Worm (Caenorhabditis elegans) whole organism, L3 larva: ENCODE data around the gene R05A10.1.

Experiments
- fos-1 ChIP-seq: fragments of 150-350 bp; optimal IDR thresholded peaks from 2 replicates; lab custom pipeline; 2014; ENCODE audit warnings: missing biosample characterization, missing genetic modification characterization
- jun-1 ChIP-seq: fragments of 150-350 bp; optimal IDR thresholded peaks from 2 replicates; lab custom pipeline; 2014; ENCODE audit warnings: missing biosample characterization, missing genetic modification reagents, missing genetic modification characterization
- lin-15B ChIP-seq: fragments of 150-350 bp; optimal IDR thresholded peaks from 2 replicates; lab custom pipeline; 2014; ENCODE audit warnings: missing biosample characterization, missing genetic modification characterization
- lin-39 ChIP-seq: fragments of 150-350 bp; optimal IDR thresholded peaks from 2 replicates; lab custom pipeline; 2018; ENCODE audit warnings: missing biosample characterization, missing genetic modification reagents, missing genetic modification characterization
- lsy-12 ChIP-seq: sonication (generic microtip); optimal IDR thresholded peaks from 2 replicates; lab custom pipeline; 2016; ENCODE audit warnings: mild to moderate bottlenecking, missing genetic modification characterization, missing compliant biosample characterization
- mdl-1 ChIP-seq: fragments of 150-350 bp; optimal IDR thresholded peaks from 2 replicates; lab custom pipeline; 2014; ENCODE audit warnings: missing biosample characterization, missing genetic modification characterization
- nhr-28 ChIP-seq: fragments of 150-350 bp; optimal IDR thresholded peaks from 2 replicates; lab custom pipeline; 2014; ENCODE audit warnings: missing biosample characterization, missing genetic modification characterization
- sea-2 ChIP-seq: fragments of 150-350 bp; sonication (generic microtip); optimal IDR thresholded peaks from 4 replicates; lab custom pipeline; 2014; ENCODE audit warnings: missing biosample characterization, missing genetic modification reagents, missing genetic modification characterization
- unc-39 ChIP-seq: sonication (generic microtip); optimal IDR thresholded peaks from 4 replicates; lab custom pipeline; 2017; ENCODE audit warnings: missing biosample characterization, missing genetic modification characterization
- unc-62 ChIP-seq: fragments of 150-350 bp; sonication (generic microtip); optimal IDR thresholded peaks from 4 replicates; lab custom pipeline; 2014; ENCODE audit warnings: missing biosample characterization, missing genetic modification reagents, missing genetic modification characterization
- zag-1 ChIP-seq: fragments of 150-350 bp; optimal IDR thresholded peaks from 2 replicates; lab custom pipeline; 2014; ENCODE audit warnings: missing biosample characterization, missing genetic modification characterization

ce11 chrIV:14196176-14196575 is 14.0 kb downstream of the R05A10.1 start, which contains the start of gene F02H6.2:
- TF ChIP-seq mdl-1 (tag; lab: Kevin White, UChicago): no peak
- TF ChIP-seq zag-1: no peak
- no peak for TF ChIP-seq lin-15B (tag; lab: Kevin White, UChicago)
- TF ChIP-seq lsy-12 (tag; lab: Kevin White, UChicago): no peak
- no peak for TF ChIP-seq sea-2
- no peak for TF ChIP-seq fos-1 (tag; lab: Kevin White, UChicago)
- no peak for TF ChIP-seq unc-39 (tag; lab: Kevin White, UChicago)
- no peak for TF ChIP-seq lin-39 (tag; lab: Kevin White, UChicago)
- TF ChIP-seq unc-62 (GFP tag; lab: Kevin White, UChicago): no peak
- TF ChIP-seq nhr-28 (tag; lab: Kevin White, UChicago): no peak
- no peak for TF ChIP-seq jun-1 (tag; lab: Kevin White, UChicago)
